Worm (Caenorhabditis elegans) whole organism, L4/young adult: ENCODE data around the gene lgc-14.

Source experiments
- dao-5 ChIP-seq: sonication (generic microtip); optimal IDR thresholded peaks from 2 replicates; lab custom pipeline; 2016; ENCODE audit warnings: missing genotype, missing genetic modification characterization, moderate library complexity, missing compliant biosample characterization
- him-1 ChIP-seq: sonication (generic microtip); optimal IDR thresholded peaks from 2 replicates; lab custom pipeline; 2016; ENCODE audit warnings: missing genotype, missing genetic modification reagents, missing genetic modification characterization, missing compliant biosample characterization

- TF ChIP-seq him-1 (tag; lab: Kevin White, UChicago) (peak; percentile 89), dao-5 (tag; lab: Kevin White, UChicago) (peak; percentile 56)
Observed at ce11 chrX:12106004-12106403, 5.3 kb upstream of the lgc-14 start.
